Fruit fly (Drosophila melanogaster) whole organism, embryonic: ENCODE measurements around the gene Nost.
A peak's percentile ranks its signal among the peaks of the same experiment; 100 is the strongest.

ENCODE experiments used
- Abd-B ChIP-seq: fragments of 200-800 bp; sonication (Bioruptor generic); optimal IDR thresholded peaks from 2 replicates; lab custom pipeline; 2018; ENCODE audit warnings: missing biosample characterization, mild to moderate bottlenecking, missing genetic modification characterization, moderate library complexity
- Adf1 ChIP-seq: fragments of 200-800 bp; sonication (Bioruptor generic); IDR thresholded peaks from 2 replicates; pipeline ENCODE4 v1.3.6; 2022; ENCODE audit warnings: missing biosample characterization, missing genetic modification characterization
- Atf3 ChIP-seq: fragments of 200-800 bp; sonication (Bioruptor generic); optimal IDR thresholded peaks from 3 replicates; lab custom pipeline; 2016; ENCODE audit warnings: missing biosample characterization, missing genetic modification characterization
- B-H1 ChIP-seq: fragments of 200-800 bp; sonication (Bioruptor generic); IDR thresholded peaks from 3 replicates; pipeline ENCODE4 v1.3.6; 2022; ENCODE audit warnings: missing biosample characterization, missing genetic modification characterization
- B-H2 ChIP-seq: fragments of 200-800 bp; sonication (Bioruptor generic); optimal IDR thresholded peaks from 2 replicates; lab custom pipeline; 2018; ENCODE audit warnings: missing biosample characterization, mild to moderate bottlenecking, missing genetic modification characterization
- CG11560 ChIP-seq: fragments of 200-800 bp; sonication (Bioruptor generic); IDR thresholded peaks from 3 replicates; pipeline ENCODE4 v1.3.6; 2022; ENCODE audit warnings: missing biosample characterization, missing genetic modification characterization
- CG12071 ChIP-seq: fragments of 200-800 bp; sonication (Bioruptor generic); optimal IDR thresholded peaks from 3 replicates; lab custom pipeline; 2018; ENCODE audit warnings: missing biosample characterization, mild to moderate bottlenecking, missing genetic modification characterization
- CG12391 ChIP-seq: fragments of 200-800 bp; sonication (Bioruptor generic); optimal IDR thresholded peaks from 3 replicates; lab custom pipeline; 2018; ENCODE audit warnings: missing biosample characterization, mild to moderate bottlenecking, missing genetic modification characterization, moderate library complexity
- CG13287 ChIP-seq: fragments of 200-800 bp; sonication (Bioruptor generic); IDR thresholded peaks from 2 replicates; pipeline ENCODE4 v1.3.6; 2022; ENCODE audit warnings: missing biosample characterization, missing genetic modification characterization; ENCODE audit not compliant: partially characterized antibody
- CG13424 ChIP-seq: fragments of 200-800 bp; sonication (Bioruptor generic); optimal IDR thresholded peaks from 2 replicates; lab custom pipeline; 2019; ENCODE audit warnings: missing biosample characterization, mild to moderate bottlenecking, missing genetic modification characterization, moderate library complexity
- CG14710 ChIP-seq: fragments of 200-800 bp; sonication (Bioruptor generic); optimal IDR thresholded peaks from 3 replicates; lab custom pipeline; 2019; ENCODE audit warnings: missing biosample characterization, mild to moderate bottlenecking, missing genetic modification characterization, moderate library complexity
- CG15269 ChIP-seq: fragments of 200-800 bp; sonication (Bioruptor generic); optimal IDR thresholded peaks from 2 replicates; lab custom pipeline; 2018; ENCODE audit warnings: missing biosample characterization, mild to moderate bottlenecking, missing genetic modification characterization, moderate library complexity
- CG15514 ChIP-seq: fragments of 200-800 bp; sonication (Bioruptor generic); optimal IDR thresholded peaks from 3 replicates; lab custom pipeline; 2017; ENCODE audit warnings: missing biosample characterization, missing genetic modification characterization, mild to moderate bottlenecking, moderate library complexity, missing genetic modification reagents
- CG16813 ChIP-seq: fragments of 200-800 bp; sonication (Bioruptor generic); IDR thresholded peaks from 3 replicates; pipeline ENCODE4 v1.3.6; 2022; ENCODE audit warnings: missing biosample characterization, missing genetic modification characterization; ENCODE audit not compliant: partially characterized antibody
- CG17361 ChIP-seq: fragments of 200-800 bp; sonication (Bioruptor generic); IDR thresholded peaks from 3 replicates; pipeline ENCODE4 v1.3.6; 2022; ENCODE audit warnings: missing biosample characterization, missing genetic modification characterization
- CG18764 ChIP-seq: fragments of 200-800 bp; sonication (Bioruptor generic); optimal IDR thresholded peaks from 3 replicates; lab custom pipeline; 2016; ENCODE audit warnings: missing biosample characterization, missing genetic modification characterization
- CG31441 ChIP-seq: fragments of 200-800 bp; sonication (Bioruptor generic); IDR thresholded peaks from 2 replicates; pipeline ENCODE4 v1.3.6; 2022; ENCODE audit warnings: missing biosample characterization, missing genetic modification characterization
- CG34422 ChIP-seq: fragments of 200-800 bp; sonication (Bioruptor generic); IDR thresholded peaks from 3 replicates; pipeline ENCODE4 v1.3.6; 2022; ENCODE audit warnings: missing biosample characterization, missing genetic modification characterization
- CG3838 ChIP-seq: fragments of 200-800 bp; sonication (Bioruptor generic); optimal IDR thresholded peaks from 3 replicates; lab custom pipeline; 2016; ENCODE audit warnings: missing biosample characterization, missing genetic modification characterization
- CG5245 ChIP-seq: fragments of 200-800 bp; sonication (Bioruptor generic); optimal IDR thresholded peaks from 3 replicates; lab custom pipeline; 2016; ENCODE audit warnings: missing biosample characterization, missing genetic modification characterization
- CG5953 ChIP-seq: fragments of 200-800 bp; sonication (Bioruptor generic); IDR thresholded peaks from 2 replicates; pipeline ENCODE4 v1.3.6; 2022; ENCODE audit warnings: missing biosample characterization, missing genetic modification characterization
- CG6254 ChIP-seq: fragments of 200-800 bp; sonication (Bioruptor generic); optimal IDR thresholded peaks from 3 replicates; lab custom pipeline; 2017; ENCODE audit warnings: mild to moderate bottlenecking, missing biosample characterization, missing genetic modification reagents, missing genetic modification characterization
- CG6689 ChIP-seq: fragments of 200-800 bp; sonication (Bioruptor generic); IDR thresholded peaks from 2 replicates; pipeline ENCODE4 v1.3.6; 2022; ENCODE audit warnings: missing biosample characterization, missing genetic modification characterization
- CG7786 ChIP-seq: fragments of 200-800 bp; sonication (Bioruptor generic); optimal IDR thresholded peaks from 2 replicates; lab custom pipeline; 2016; ENCODE audit warnings: missing biosample characterization, missing genetic modification characterization
- CG8089 ChIP-seq: fragments of 200-800 bp; sonication (Bioruptor generic); optimal IDR thresholded peaks from 3 replicates; lab custom pipeline; 2016; ENCODE audit warnings: missing biosample characterization, missing genetic modification characterization
- Deaf1 ChIP-seq: fragments of 200-800 bp; optimal IDR thresholded peaks from 3 replicates; lab custom pipeline; 2019; ENCODE audit warnings: missing biosample characterization, mild to moderate bottlenecking, missing genetic modification characterization, moderate library complexity
- Dll ChIP-seq: fragments of 200-800 bp; sonication (Bioruptor generic); IDR thresholded peaks from 4 replicates; pipeline ENCODE4 v1.3.6; 2022; ENCODE audit warnings: missing biosample characterization, missing genetic modification characterization; ENCODE audit not compliant: partially characterized antibody
- ERR ChIP-seq: fragments of 200-800 bp; sonication (Bioruptor generic); optimal IDR thresholded peaks from 2 replicates; lab custom pipeline; 2016; ENCODE audit warnings: missing biosample characterization, missing genetic modification characterization
- Ets65A ChIP-seq: fragments of 200-800 bp; sonication (Bioruptor generic); peaks from one replicate; lab custom pipeline; 2016; ENCODE audit warnings: missing biosample characterization, missing genetic modification characterization
- H15 ChIP-seq: fragments of 200-800 bp; sonication (Bioruptor generic); IDR thresholded peaks from 3 replicates; pipeline ENCODE4 v1.3.6; 2022; ENCODE audit warnings: missing biosample characterization, missing genetic modification characterization
- HmgZ ChIP-seq: fragments of 200-800 bp; sonication (Bioruptor generic); optimal IDR thresholded peaks from 2 replicates; lab custom pipeline; 2018; ENCODE audit warnings: missing biosample characterization, mild to moderate bottlenecking, missing genetic modification characterization
- Jarid2 ChIP-seq: fragments of 200-800 bp; sonication (Bioruptor generic); optimal IDR thresholded peaks from 3 replicates; lab custom pipeline; 2017; ENCODE audit warnings: mild to moderate bottlenecking, missing biosample characterization, missing genetic modification reagents, missing genetic modification characterization
- Max ChIP-seq: fragments of 200-800 bp; sonication (Bioruptor generic); optimal IDR thresholded peaks from 2 replicates; lab custom pipeline; 2016; ENCODE audit warnings: missing biosample characterization, mild to moderate bottlenecking, missing genetic modification characterization
- Rx ChIP-seq: fragments of 200-800 bp; sonication (Bioruptor generic); IDR thresholded peaks from 2 replicates; pipeline ENCODE4 v1.3.6; 2022; ENCODE audit warnings: missing biosample characterization, missing genetic modification characterization
- Sin3A ChIP-seq: fragments of >200 bp; optimal IDR thresholded peaks from 2 replicates; lab custom pipeline; 2018
- bbx ChIP-seq: fragments of 200-800 bp; sonication (Bioruptor generic); IDR thresholded peaks from 2 replicates; pipeline ENCODE4 v1.3.6; 2022; ENCODE audit warnings: missing biosample characterization, missing genetic modification characterization; ENCODE audit not compliant: partially characterized antibody
- emc ChIP-seq: fragments of 200-800 bp; sonication (Bioruptor generic); optimal IDR thresholded peaks from 2 replicates; lab custom pipeline; 2016; ENCODE audit warnings: missing biosample characterization, missing genetic modification characterization
- ewg ChIP-seq: fragments of 200-800 bp; sonication (Bioruptor generic); optimal IDR thresholded peaks from 3 replicates; lab custom pipeline; 2017; ENCODE audit warnings: mild to moderate bottlenecking, missing biosample characterization, missing genetic modification reagents, missing genetic modification characterization
- fd3F ChIP-seq: fragments of 200-800 bp; sonication (Bioruptor generic); optimal IDR thresholded peaks from 2 replicates; lab custom pipeline; 2018; ENCODE audit warnings: missing biosample characterization, mild to moderate bottlenecking, missing genetic modification characterization, moderate library complexity
- hth ChIP-seq: fragments of >200 bp; optimal IDR thresholded peaks from 2 replicates; lab custom pipeline; 2017; ENCODE audit warnings: inconsistent platforms
- knrl ChIP-seq: fragments of 200-800 bp; sonication (Bioruptor generic); IDR thresholded peaks from 3 replicates; pipeline ENCODE4 v1.3.6; 2022; ENCODE audit warnings: missing biosample characterization, missing genetic modification characterization; ENCODE audit not compliant: partially characterized antibody
- lilli ChIP-seq: fragments of 200-800 bp; sonication (Bioruptor generic); optimal IDR thresholded peaks from 3 replicates; lab custom pipeline; 2016; ENCODE audit warnings: missing biosample characterization, missing genetic modification characterization
- mam ChIP-seq: fragments of 200-800 bp; sonication (Bioruptor generic); optimal IDR thresholded peaks from 3 replicates; lab custom pipeline; 2016; ENCODE audit warnings: missing biosample characterization, missing genetic modification characterization
- nom ChIP-seq: fragments of 200-800 bp; sonication (Bioruptor generic); optimal IDR thresholded peaks from 2 replicates; lab custom pipeline; 2017; ENCODE audit warnings: missing biosample characterization, missing genetic modification characterization, mild to moderate bottlenecking, moderate library complexity, missing genetic modification reagents
- shn ChIP-seq: fragments of 200-800 bp; sonication (Bioruptor generic); optimal IDR thresholded peaks from 3 replicates; lab custom pipeline; 2016; ENCODE audit warnings: missing biosample characterization, missing genetic modification characterization
- sima ChIP-seq: fragments of 200-800 bp; sonication (Bioruptor generic); optimal IDR thresholded peaks from 2 replicates; lab custom pipeline; 2016; ENCODE audit warnings: missing biosample characterization, missing genetic modification characterization
- slou ChIP-seq: fragments of 200-800 bp; sonication (Bioruptor generic); optimal IDR thresholded peaks from 3 replicates; lab custom pipeline; 2016; ENCODE audit warnings: missing biosample characterization, missing genetic modification characterization
- slp2 ChIP-seq: fragments of 200-800 bp; sonication (Bioruptor generic); optimal IDR thresholded peaks from 2 replicates; lab custom pipeline; 2016; ENCODE audit warnings: missing biosample characterization, missing genetic modification characterization
- sqz ChIP-seq: fragments of 200-800 bp; sonication (Bioruptor generic); optimal IDR thresholded peaks from 3 replicates; lab custom pipeline; 2018; ENCODE audit warnings: missing biosample characterization, mild to moderate bottlenecking, missing genetic modification characterization
- vvl ChIP-seq: fragments of 200-800 bp; sonication (Bioruptor generic); IDR thresholded peaks from 2 replicates; pipeline ENCODE4 v1.3.6; 2022; ENCODE audit warnings: missing biosample characterization, missing genetic modification characterization

The Nost gene

DNA sequence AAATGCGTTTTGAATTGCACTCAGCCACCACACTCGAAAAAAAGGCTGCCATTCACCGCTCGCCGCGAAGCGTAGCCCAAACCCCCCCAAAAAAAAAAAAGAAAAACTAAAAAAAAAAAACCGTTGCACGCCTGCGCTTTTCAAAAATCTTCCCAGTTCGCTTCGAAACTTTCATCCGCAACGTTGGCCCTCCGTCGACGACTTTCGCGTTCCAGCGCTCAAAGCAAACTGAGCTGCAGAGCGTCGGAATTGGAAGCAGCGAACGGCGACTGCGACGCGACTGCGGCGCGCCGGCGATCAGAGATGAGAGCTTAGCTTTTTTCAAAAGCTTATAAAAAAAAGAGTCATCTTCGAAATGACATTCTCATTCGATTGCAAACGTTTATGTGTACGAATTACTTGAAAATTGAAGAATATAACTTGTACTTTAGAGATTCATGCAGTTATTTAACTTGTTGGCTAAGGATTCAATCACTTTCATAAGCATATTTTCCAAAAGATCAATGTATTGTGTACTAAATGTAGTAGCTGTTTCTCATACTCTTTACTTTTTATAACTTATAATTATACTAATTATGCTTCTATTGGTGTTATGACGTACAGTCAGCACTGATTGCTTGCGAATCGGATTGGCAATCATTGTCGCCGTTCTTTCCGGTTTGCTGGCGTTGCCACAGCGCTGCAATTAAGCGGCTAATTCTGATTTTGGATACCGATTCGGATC, 37.9 kb downstream of the Nost start, which contains the start of gene CG15365 (continued):
- TF ChIP-seq Adf1 (GFP tag; lab: Robert Waterston, UW) (peak; percentile 94), CG16813 (GFP tag; lab: Robert Waterston, UW) (peak; percentile 32; the same call in 1 of the 3 replicates), ewg (GFP tag; lab: Kevin White, UChicago) (no peak), CG14710 (no peak), H15 (GFP tag; lab: Robert Waterston, UW) (no peak), lilli (GFP tag; lab: Kevin White, UChicago) (no peak), slp2 (GFP tag; lab: Kevin White, UChicago) (no peak), Sin3A (lab: Kevin White, UChicago) (no peak), HmgZ (tag; lab: Kevin White, UChicago) (no peak), Deaf1 (tag; lab: Kevin White, UChicago) (no peak), CG3838 (no peak), CG7786 (no peak), Abd-B (no peak), CG15269 (tag; lab: Kevin White, UChicago) (peak; percentile 9), sqz (peak; percentile 58), Atf3 (GFP tag; lab: Kevin White, UChicago) (no peak), hth (no peak), fd3F (GFP tag; lab: Kevin White, UChicago) (no peak), B-H1 (GFP tag; lab: Robert Waterston, UW) (no peak), CG6689 (GFP tag; lab: Robert Waterston, UW) (no peak), Ets65A (GFP tag; lab: Kevin White, UChicago) (peak; percentile 64), CG12391 (tag; lab: Kevin White, UChicago) (no peak), Dll (no peak), emc (GFP tag; lab: Kevin White, UChicago) (no peak), CG17361 (GFP tag; lab: Robert Waterston, UW) (0 out of 3 replicates have a peak, but pooled peaks have one; percentile 9), sima (GFP tag; lab: Kevin White, UChicago) (no peak), CG5245 (GFP tag; lab: Kevin White, UChicago) (no peak), Jarid2 (GFP tag; lab: Kevin White, UChicago) (peak; percentile 82), bbx (GFP tag; lab: Robert Waterston, UW) (no peak), nom (GFP tag; lab: Kevin White, UChicago) (peak; percentile 15), knrl (GFP tag; lab: Robert Waterston, UW) (peak; percentile 32; the same call in 1 of the 3 replicates), CG12071 (no peak), ERR (GFP tag; lab: Kevin White, UChicago) (no peak), Max (GFP tag; lab: Kevin White, UChicago) (no peak), CG15514 (no peak), CG5953 (no peak), CG34422 (GFP tag; lab: Robert Waterston, UW) (no peak), slou (GFP tag; lab: Kevin White, UChicago) (no peak), CG11560 (tag; lab: Robert Waterston, UW) (no peak), vvl (GFP tag; lab: Robert Waterston, UW) (peak; percentile 21; the same call in 1 of the 2 replicates), CG6254 (GFP tag; lab: Kevin White, UChicago) (no peak), shn (GFP tag; lab: Kevin White, UChicago) (no peak), mam (GFP tag; lab: Kevin White, UChicago) (no peak), B-H2 (no peak), CG31441 (no peak), CG13424 (tag; lab: Kevin White, UChicago) (no peak), CG8089 (GFP tag; lab: Kevin White, UChicago) (no peak), CG18764 (GFP tag; lab: Kevin White, UChicago) (no peak), CG13287 (GFP tag; lab: Robert Waterston, UW) (peak; percentile 11; the same call in 1 of the 2 replicates), Rx (GFP tag; lab: Robert Waterston, UW) (no peak)
